Worm (Caenorhabditis elegans) whole organism, mixed stage, embryonic: Measurements from ENCODE around the gene B0524.6.

Source experiments
- M03D4.4 ChIP-seq: sonication (generic microtip); optimal IDR thresholded peaks from 2 replicates; lab custom pipeline; 2017; ENCODE audit warnings: mild to moderate bottlenecking, missing genetic modification characterization, missing compliant biosample characterization
- bed-3 ChIP-seq: fragments of 200-800 bp; sonication (Bioruptor generic); optimal IDR thresholded peaks from 3 replicates; lab custom pipeline; 2018; ENCODE audit warnings: mild to moderate bottlenecking, missing genetic modification characterization, moderate library complexity, missing compliant biosample characterization
- blmp-1 ChIP-seq: fragments of 150-350 bp; optimal IDR thresholded peaks from 2 replicates; lab custom pipeline; 2014; ENCODE audit warnings: missing biosample characterization, missing genetic modification characterization
- ceh-39 ChIP-seq: fragments of 150-350 bp; optimal IDR thresholded peaks from 2 replicates; lab custom pipeline; 2014; ENCODE audit warnings: missing biosample characterization, missing genetic modification characterization
- ceh-83 ChIP-seq: fragments of 200-800 bp; sonication (Bioruptor generic); optimal IDR thresholded peaks from 2 replicates; lab custom pipeline; 2018; ENCODE audit warnings: mild to moderate bottlenecking, missing genetic modification characterization, missing compliant biosample characterization
- ces-1 ChIP-seq: fragments of 150-350 bp; optimal IDR thresholded peaks from 2 replicates; lab custom pipeline; 2014; ENCODE audit warnings: missing biosample characterization, missing genetic modification reagents, missing genetic modification characterization
- cnd-1 ChIP-seq: fragments of 200-800 bp; sonication (Bioruptor generic); optimal IDR thresholded peaks from 2 replicates; lab custom pipeline; 2018; ENCODE audit warnings: mild to moderate bottlenecking, missing genetic modification characterization, missing compliant biosample characterization
- drap-1 ChIP-seq: fragments of 200-800 bp; sonication (Bioruptor generic); optimal IDR thresholded peaks from 3 replicates; lab custom pipeline; 2018; ENCODE audit warnings: mild to moderate bottlenecking, missing genetic modification characterization, missing compliant biosample characterization
- elt-1 ChIP-seq: sonication (generic microtip); optimal IDR thresholded peaks from 2 replicates; lab custom pipeline; 2017; ENCODE audit warnings: missing genetic modification characterization, mild to moderate bottlenecking, missing compliant biosample characterization, antibody characterized with exemption, moderate library complexity, borderline replicate concordance; ENCODE audit not compliant: insufficient read depth
- elt-3 ChIP-seq: fragments of 150-350 bp; optimal IDR thresholded peaks from 2 replicates; lab custom pipeline; 2014; ENCODE audit warnings: missing biosample characterization, missing genetic modification characterization
- flh-1 ChIP-seq: fragments of 200-800 bp; sonication (Bioruptor generic); optimal IDR thresholded peaks from 2 replicates; lab custom pipeline; 2018; ENCODE audit warnings: mild to moderate bottlenecking, missing genetic modification characterization, moderate library complexity, missing compliant biosample characterization
- ham-2 ChIP-seq: fragments of 200-800 bp; sonication (Bioruptor generic); optimal IDR thresholded peaks from 2 replicates; lab custom pipeline; 2018; ENCODE audit warnings: mild to moderate bottlenecking, missing genetic modification characterization, missing compliant biosample characterization
- hlh-1 ChIP-seq: fragments of 150-350 bp; optimal IDR thresholded peaks from 2 replicates; lab custom pipeline; 2014; ENCODE audit warnings: missing biosample characterization, missing genetic modification reagents, missing genetic modification characterization
- lin-13 ChIP-seq: fragments of 150-350 bp; optimal IDR thresholded peaks from 2 replicates; lab custom pipeline; 2014; ENCODE audit warnings: missing biosample characterization, missing genetic modification characterization
- lin-32 ChIP-seq: fragments of 200-800 bp; sonication (Bioruptor generic); optimal IDR thresholded peaks from 2 replicates; lab custom pipeline; 2018; ENCODE audit warnings: mild to moderate bottlenecking, missing genetic modification characterization, missing compliant biosample characterization
- lsy-2 ChIP-seq: fragments of 150-350 bp; optimal IDR thresholded peaks from 2 replicates; lab custom pipeline; 2014; ENCODE audit warnings: missing biosample characterization, missing genetic modification characterization
- mab-5 ChIP-seq: fragments of 150-350 bp; optimal IDR thresholded peaks from 2 replicates; lab custom pipeline; 2014; ENCODE audit warnings: missing biosample characterization, missing genetic modification characterization
- mep-1 ChIP-seq: fragments of 150-350 bp; optimal IDR thresholded peaks from 2 replicates; lab custom pipeline; 2017; ENCODE audit warnings: missing biosample characterization, missing genetic modification reagents, missing genetic modification characterization, inconsistent platforms
- mls-2 ChIP-seq: sonication (generic microtip); optimal IDR thresholded peaks from 2 replicates; lab custom pipeline; 2016; ENCODE audit warnings: mild to moderate bottlenecking, missing genetic modification characterization, moderate library complexity, missing compliant biosample characterization
- nhr-12 ChIP-seq: fragments of 150-350 bp; optimal IDR thresholded peaks from 2 replicates; lab custom pipeline; 2014; ENCODE audit warnings: missing biosample characterization, missing genetic modification characterization
- nhr-2 ChIP-seq: fragments of 150-350 bp; optimal IDR thresholded peaks from 2 replicates; lab custom pipeline; 2014; ENCODE audit warnings: missing biosample characterization, missing genetic modification characterization
- nhr-237 ChIP-seq: fragments of 150-350 bp; optimal IDR thresholded peaks from 2 replicates; lab custom pipeline; 2014; ENCODE audit warnings: missing biosample characterization, missing genetic modification characterization
- nhr-28 ChIP-seq: fragments of 150-350 bp; optimal IDR thresholded peaks from 2 replicates; lab custom pipeline; 2014; ENCODE audit warnings: missing biosample characterization, missing genetic modification characterization
- nhr-76 ChIP-seq: sonication (generic microtip); optimal IDR thresholded peaks from 2 replicates; lab custom pipeline; 2017; ENCODE audit warnings: missing biosample characterization, missing genetic modification characterization
- pha-4 ChIP-seq: fragments of 150-350 bp; optimal IDR thresholded peaks from 2 replicates; lab custom pipeline; 2018; ENCODE audit warnings: missing biosample characterization, missing genetic modification reagents, missing genetic modification characterization
- sem-2 ChIP-seq: fragments of 200-800 bp; sonication (Bioruptor generic); optimal IDR thresholded peaks from 2 replicates; lab custom pipeline; 2018; ENCODE audit warnings: mild to moderate bottlenecking, missing genetic modification characterization, missing compliant biosample characterization
- snpc-4 ChIP-seq: fragments of 150-350 bp; optimal IDR thresholded peaks from 2 replicates; lab custom pipeline; 2014; ENCODE audit warnings: missing biosample characterization, missing genetic modification characterization
- sptf-1 ChIP-seq: sonication (generic microtip); optimal IDR thresholded peaks from 2 replicates; lab custom pipeline; 2017; ENCODE audit warnings: mild to moderate bottlenecking, missing genetic modification characterization, moderate library complexity, missing compliant biosample characterization
- tbx-8 ChIP-seq: fragments of 200-800 bp; sonication (Bioruptor generic); optimal IDR thresholded peaks from 2 replicates; lab custom pipeline; 2018; ENCODE audit warnings: mild to moderate bottlenecking, missing genetic modification characterization, moderate library complexity, missing compliant biosample characterization
- unc-120 ChIP-seq: sonication (generic microtip); optimal IDR thresholded peaks from 2 replicates; lab custom pipeline; 2017; ENCODE audit warnings: missing genetic modification characterization, missing compliant biosample characterization; ENCODE audit not compliant: poor library complexity, severe bottlenecking
- unc-39 ChIP-seq: fragments of 150-350 bp; optimal IDR thresholded peaks from 2 replicates; lab custom pipeline; 2014; ENCODE audit warnings: missing biosample characterization, missing genetic modification characterization
- unc-62 ChIP-seq: fragments of 150-350 bp; optimal IDR thresholded peaks from 2 replicates; lab custom pipeline; 2014; ENCODE audit warnings: missing biosample characterization, missing genetic modification reagents, missing genetic modification characterization
- zip-8 ChIP-seq: fragments of 150-350 bp; optimal IDR thresholded peaks from 2 replicates; lab custom pipeline; 2014; ENCODE audit warnings: missing biosample characterization, missing genetic modification characterization
- ztf-11 ChIP-seq: fragments of 150-350 bp; optimal IDR thresholded peaks from 2 replicates; lab custom pipeline; 2014; ENCODE audit warnings: missing biosample characterization, missing genetic modification characterization

The B0524.6 gene

DNA sequence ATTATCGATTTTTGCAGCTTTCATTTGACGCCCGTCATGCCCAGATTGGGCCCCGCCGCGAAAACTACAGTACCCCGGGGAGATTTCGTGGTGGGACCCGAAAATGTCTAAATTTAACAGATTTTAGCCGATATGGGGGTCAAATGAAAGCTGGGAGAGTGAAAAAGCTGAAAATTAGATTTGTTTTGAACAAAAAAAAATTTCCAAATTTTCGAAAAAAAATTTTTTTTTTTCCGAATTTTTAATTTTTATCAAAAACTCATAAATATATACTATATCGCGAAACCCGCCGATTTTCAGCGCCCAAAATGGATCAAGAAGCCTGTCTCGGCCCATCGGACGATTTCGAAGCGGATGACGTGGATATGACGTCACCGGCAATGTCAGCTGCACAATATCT is 27.4 kb downstream of the B0524.6 start, which contains the start of gene smi-1:
TSS of gene smi-1 (plus strand) at position 301 of the 400 bp plus-strand sequence.
- no peak for TF ChIP-seq pha-4 (tag; lab: Kevin White, UChicago)
- TF ChIP-seq blmp-1 (tag; lab: Kevin White, UChicago) = no peak
- TF ChIP-seq zip-8 (tag; lab: Kevin White, UChicago) = peak; percentile 39
- TF ChIP-seq nhr-237 (tag; lab: Kevin White, UChicago) = no peak
- TF ChIP-seq ceh-83 = peak; percentile 17
- no peak for TF ChIP-seq unc-120 (tag; lab: Kevin White, UChicago)
- no peak for TF ChIP-seq nhr-12
- no peak for TF ChIP-seq sptf-1 (tag; lab: Kevin White, UChicago)
- no peak for TF ChIP-seq unc-39
- no peak for TF ChIP-seq ham-2 (GFP tag; lab: Kevin White, UChicago)
- no peak for TF ChIP-seq ztf-11 (tag; lab: Kevin White, UChicago)
- TF ChIP-seq ceh-39 (tag; lab: Kevin White, UChicago) = no peak
- no peak for TF ChIP-seq nhr-2
- no peak for TF ChIP-seq lin-32 (GFP tag; lab: Kevin White, UChicago)
- TF ChIP-seq snpc-4 (tag; lab: Kevin White, UChicago) = no peak
- no peak for TF ChIP-seq sem-2 (GFP tag; lab: Kevin White, UChicago)

ce11 chrIII:1877189-1877588 is 28.3 kb downstream of the B0524.6 start:
- no peak for TF ChIP-seq elt-1 (tag; lab: Kevin White, UChicago)
- no peak for TF ChIP-seq flh-1 (GFP tag; lab: Kevin White, UChicago)
- TF ChIP-seq lsy-2 (tag; lab: Kevin White, UChicago) = peak; percentile 75
- TF ChIP-seq tbx-8 = no peak
- TF ChIP-seq mls-2 (tag; lab: Kevin White, UChicago) = no peak
- no peak for TF ChIP-seq nhr-237 (tag; lab: Kevin White, UChicago)

DNA sequence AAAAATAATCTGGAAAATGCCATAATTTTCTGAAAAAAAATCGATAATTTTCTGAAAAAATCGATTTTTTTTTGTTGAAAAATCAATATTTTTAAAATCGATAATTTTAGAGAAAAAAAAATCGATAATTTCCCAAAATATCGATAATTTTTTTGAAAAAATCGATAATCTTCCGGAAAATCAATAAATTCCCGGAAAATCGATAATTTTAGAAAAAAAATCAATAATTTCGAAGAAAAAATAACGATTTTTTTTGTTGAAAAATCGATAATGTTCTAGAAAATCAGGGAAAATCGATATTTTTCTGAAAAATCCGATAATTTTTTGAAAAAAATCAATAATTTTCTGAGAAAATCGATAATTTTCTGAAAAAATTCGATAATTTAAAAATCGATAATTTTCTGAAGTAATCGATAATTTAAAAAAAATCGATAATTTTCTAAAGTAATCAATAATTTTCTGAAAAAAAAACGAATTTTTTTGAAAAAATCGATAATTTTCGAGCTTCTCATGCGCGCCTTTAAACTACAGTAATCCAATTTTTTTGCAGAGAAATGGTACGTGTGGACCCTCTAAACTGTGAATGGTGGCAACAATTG is 29.1 kb downstream of the B0524.6 start:
- TF ChIP-seq mls-2 (tag; lab: Kevin White, UChicago) (no peak), mab-5 (tag; lab: Kevin White, UChicago) (no peak), lin-32 (GFP tag; lab: Kevin White, UChicago) (no peak), tbx-8 (no peak), sem-2 (GFP tag; lab: Kevin White, UChicago) (no peak), nhr-76 (tag; lab: Kevin White, UChicago) (no peak), bed-3 (GFP tag; lab: Kevin White, UChicago) (no peak), ztf-11 (tag; lab: Kevin White, UChicago) (no peak), elt-3 (no peak), zip-8 (tag; lab: Kevin White, UChicago) (no peak)

- TF ChIP-seq sptf-1 (tag; lab: Kevin White, UChicago) (no peak), ham-2 (GFP tag; lab: Kevin White, UChicago) (no peak), lin-13 (tag; lab: Kevin White, UChicago) (no peak), ztf-11 (tag; lab: Kevin White, UChicago) (no peak), bed-3 (GFP tag; lab: Kevin White, UChicago) (no peak), tbx-8 (no peak), nhr-76 (tag; lab: Kevin White, UChicago) (no peak), ceh-39 (tag; lab: Kevin White, UChicago) (no peak), ces-1 (GFP tag; lab: Kevin White, UChicago) (no peak), drap-1 (no peak), cnd-1 (tag; lab: Kevin White, UChicago) (no peak), elt-1 (tag; lab: Kevin White, UChicago) (no peak), unc-120 (tag; lab: Kevin White, UChicago) (no peak), lin-32 (GFP tag; lab: Kevin White, UChicago) (no peak), hlh-1 (tag; lab: Kevin White, UChicago) (no peak)
- TF ChIP-seq, all 35 proteins: peak for 0
These were observed 45.3 kb downstream of the B0524.6 start, which contains the start of gene ttc-7 for ce11 chrIII:1860129-1860528. Gene ttc-7 (plus strand): TSS chrIII:1860429.

DNA sequence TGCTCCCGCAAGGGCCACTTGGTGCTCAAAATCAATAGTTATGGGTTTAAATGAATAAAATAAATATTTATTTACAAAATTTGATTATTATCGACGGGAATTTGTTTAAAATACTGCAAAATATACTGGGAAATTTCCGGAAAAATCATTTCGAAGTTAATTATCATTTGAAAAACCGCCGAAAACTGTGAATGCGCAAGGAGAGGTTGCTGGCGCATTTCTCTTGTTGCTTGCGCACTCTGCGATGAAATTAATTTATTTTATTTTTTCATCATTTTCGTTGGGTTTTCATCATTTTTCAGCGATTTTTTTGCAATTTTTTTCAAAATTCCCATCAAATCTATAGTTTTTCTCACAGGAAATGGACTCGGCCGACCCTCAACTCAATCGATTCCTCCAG is 45.9 kb downstream of the B0524.6 start, which contains the start of gene ddp-1:
TSS of gene ddp-1 (plus strand) at position 357 of the 400 bp plus-strand sequence.
- TF ChIP-seq unc-120 (tag; lab: Kevin White, UChicago) (peak; percentile 67), unc-39 (no peak), nhr-28 (tag; lab: Kevin White, UChicago) (no peak), sptf-1 (tag; lab: Kevin White, UChicago) (peak; percentile 95), ces-1 (GFP tag; lab: Kevin White, UChicago) (peak; percentile 88), ceh-39 (tag; lab: Kevin White, UChicago) (peak; percentile 73), zip-8 (tag; lab: Kevin White, UChicago) (no peak), mep-1 (tag; lab: Kevin White, UChicago) (peak; percentile 97), mls-2 (tag; lab: Kevin White, UChicago) (peak; percentile 89), nhr-12 (no peak), unc-62 (GFP tag; lab: Kevin White, UChicago) (peak; percentile 6), lin-32 (GFP tag; lab: Kevin White, UChicago) (peak; percentile 59), cnd-1 (tag; lab: Kevin White, UChicago) (peak; percentile 87), ham-2 (GFP tag; lab: Kevin White, UChicago) (peak; percentile 30), mab-5 (tag; lab: Kevin White, UChicago) (peak; percentile 16), ceh-83 (peak; percentile 83), sem-2 (GFP tag; lab: Kevin White, UChicago) (peak; percentile 21), nhr-2 (peak; percentile 2), nhr-237 (tag; lab: Kevin White, UChicago) (peak; percentile 70), tbx-8 (peak; percentile 52), elt-1 (tag; lab: Kevin White, UChicago) (no peak), flh-1 (GFP tag; lab: Kevin White, UChicago) (peak; percentile 54), M03D4.4 (tag; lab: Kevin White, UChicago) (peak; percentile 86), bed-3 (GFP tag; lab: Kevin White, UChicago) (peak; percentile 71), elt-3 (no peak), hlh-1 (tag; lab: Kevin White, UChicago) (peak; percentile 25), drap-1 (peak; percentile 83), blmp-1 (tag; lab: Kevin White, UChicago) (no peak), snpc-4 (tag; lab: Kevin White, UChicago) (no peak), lin-13 (tag; lab: Kevin White, UChicago) (peak; percentile 99)
